Worm (Caenorhabditis elegans) whole organism, early embryonic: ENCODE measurements around the gene srz-71.
A peak's percentile ranks its signal among the peaks of the same experiment; 100 is the strongest.

Source experiments
- B0310.2 ChIP-seq: sonication (generic microtip); optimal IDR thresholded peaks from 2 replicates; lab custom pipeline; 2016; ENCODE audit warnings: mild to moderate bottlenecking, missing genetic modification characterization, missing compliant biosample characterization
- F13C5.2 ChIP-seq: sonication (generic microtip); optimal IDR thresholded peaks from 2 replicates; lab custom pipeline; 2017; ENCODE audit warnings: mild to moderate bottlenecking, missing genetic modification characterization, inconsistent platforms, missing compliant biosample characterization
- aly-1 ChIP-seq: sonication (generic microtip); optimal IDR thresholded peaks from 2 replicates; lab custom pipeline; 2016; ENCODE audit warnings: missing genetic modification characterization, missing compliant biosample characterization
- ama-1 ChIP-seq: fragments of 150-350 bp; optimal IDR thresholded peaks from 2 replicates; lab custom pipeline; 2014
- ceh-13 ChIP-seq: fragments of 200-800 bp; sonication (Bioruptor generic); optimal IDR thresholded peaks from 2 replicates; lab custom pipeline; 2018; ENCODE audit warnings: mild to moderate bottlenecking, missing genetic modification characterization, missing compliant biosample characterization
- ceh-36 ChIP-seq: sonication (generic microtip); optimal IDR thresholded peaks from 2 replicates; lab custom pipeline; 2016; ENCODE audit warnings: missing genetic modification characterization, inconsistent platforms, missing compliant biosample characterization
- ets-7 ChIP-seq: sonication (generic microtip); optimal IDR thresholded peaks from 2 replicates; lab custom pipeline; 2016; ENCODE audit warnings: missing genotype, missing genetic modification characterization, missing compliant biosample characterization
- flt-1 ChIP-seq: fragments of 200-800 bp; sonication (Bioruptor generic); IDR thresholded peaks from 2 replicates; pipeline ENCODE4 v1.3.6; 2022; ENCODE audit warnings: missing genetic modification characterization, missing compliant biosample characterization
- hmbx-1 ChIP-seq: sonication (generic microtip); optimal IDR thresholded peaks from 2 replicates; lab custom pipeline; 2016; ENCODE audit warnings: mild to moderate bottlenecking, missing genetic modification characterization, missing compliant biosample characterization
- hnd-1 ChIP-seq: sonication (generic microtip); optimal IDR thresholded peaks from 2 replicates; lab custom pipeline; 2016; ENCODE audit warnings: missing genetic modification characterization, missing compliant biosample characterization
- sea-1 ChIP-seq: fragments of 200-800 bp; sonication (Bioruptor generic); conservative IDR thresholded peaks from 2 replicates; pipeline ENCODE4 v1.3.6; 2022; ENCODE audit warnings: missing genetic modification characterization, missing compliant biosample characterization
- tbx-11 ChIP-seq: fragments of 200-800 bp; sonication (Bioruptor generic); IDR thresholded peaks from 2 replicates; pipeline ENCODE4 v1.3.6; 2022; ENCODE audit warnings: missing genetic modification characterization, missing compliant biosample characterization
- tbx-37 ChIP-seq: fragments of 200-800 bp; sonication (Bioruptor generic); conservative IDR thresholded peaks from 2 replicates; pipeline ENCODE4 v1.3.6; 2022; ENCODE audit warnings: missing genetic modification reagents, missing genetic modification characterization, missing compliant biosample characterization
- tra-4 ChIP-seq: sonication (generic microtip); optimal IDR thresholded peaks from 2 replicates; lab custom pipeline; 2017; ENCODE audit warnings: missing genetic modification characterization, missing compliant biosample characterization

DNA sequence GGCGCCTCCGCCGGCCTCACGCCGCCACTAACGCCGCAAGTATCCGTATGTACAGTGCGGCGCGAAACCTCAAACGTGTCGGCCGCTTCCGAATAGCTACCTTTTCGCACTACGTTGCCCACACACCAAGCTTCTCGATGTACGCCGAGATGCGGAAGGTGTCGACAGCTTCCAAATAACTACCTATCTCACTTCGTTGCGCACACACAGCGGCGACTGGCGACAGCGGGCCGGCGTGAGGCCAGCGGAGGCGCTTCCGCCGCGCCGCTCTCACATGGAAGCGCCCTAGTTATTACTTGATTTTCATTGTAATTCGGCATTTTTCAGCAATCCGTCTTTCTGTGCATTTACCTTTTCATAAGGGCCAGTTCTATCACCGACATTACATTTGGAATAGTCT is 2.2 kb upstream of the srz-71 start:
- TF ChIP-seq flt-1 (GFP tag; lab: Robert Waterston, UW), result no peak
- TF ChIP-seq F13C5.2 (tag; lab: Kevin White, UChicago), result no peak
- no peak for TF ChIP-seq hnd-1
- no peak for TF ChIP-seq ama-1 (lab: Kevin White, UChicago)
- no peak for TF ChIP-seq tbx-37 (GFP tag; lab: Robert Waterston, UW)
- no peak for TF ChIP-seq ets-7 (tag; lab: Kevin White, UChicago)
- TF ChIP-seq B0310.2 (tag; lab: Kevin White, UChicago), result no peak
- no peak for TF ChIP-seq ceh-36 (tag; lab: Kevin White, UChicago)
- TF ChIP-seq aly-1 (tag; lab: Kevin White, UChicago), result no peak
- 0 out of 2 replicates have a peak, but pooled peaks have one; percentile 5 for TF ChIP-seq sea-1 (GFP tag; lab: Robert Waterston, UW)
- no peak for TF ChIP-seq tbx-11 (GFP tag; lab: Robert Waterston, UW)
- no peak for TF ChIP-seq hmbx-1 (tag; lab: Kevin White, UChicago)
- TF ChIP-seq tra-4 (tag; lab: Kevin White, UChicago), result no peak
- TF ChIP-seq ceh-13, result no peak
